Fruit fly (Drosophila melanogaster): ENCODE measurements around the gene Gabat.
A peak's percentile ranks its signal among the peaks of the same experiment; 100 is the strongest.

Gabat gene

dm6 chr3L:20028753-20029152, 28.3 kb upstream of the Gabat start, which contains the start of gene Lamtor1 (continued):
- TF ChIP-seq amos (GFP tag; IDR thresholded peaks at IDR 0.05; ENCODE audit: partially characterized antibody) (peak; percentile 21; the same call in 1 of the 2 replicates), lola (GFP tag; optimal IDR thresholded peaks at IDR 0.05) (no peak), Ets97D (GFP tag; optimal IDR thresholded peaks at IDR 0.05) (no peak), Dp (GFP tag; optimal IDR thresholded peaks at IDR 0.05) (peak; percentile 94), CG11560 (tag; IDR thresholded peaks at IDR 0.05) (peak; percentile 99)

- TF ChIP-seq Dref (GFP tag; IDR thresholded peaks at IDR 0.05), result no peak
- TF ChIP-seq CG6854 (GFP tag; optimal IDR thresholded peaks at IDR 0.05), result no peak
- TF ChIP-seq Hr39 (optimal IDR thresholded peaks at IDR 0.05), result no peak
- TF ChIP-seq CG10321 (GFP tag; IDR thresholded peaks at IDR 0.05), result no peak
- no peak for TF ChIP-seq Ptx1 (GFP tag; IDR thresholded peaks at IDR 0.05)
- TF ChIP-seq dmrt11E (tag; optimal IDR thresholded peaks at IDR 0.05), result no peak
These were observed 27.2 kb upstream of the Gabat start, which contains the start of gene CG14183 for dm6 chr3L:20027735-20028134. Gene CG14183 (minus strand): TSS chr3L:20027835.

dm6 chr3L:20006269-20007265, 6.1 kb upstream of the Gabat start:
- TF ChIP-seq sens (GFP tag) (peak; percentile 79), CG8290 (GFP tag; optimal IDR thresholded peaks at IDR 0.05) (no peak), CG8290 (tag; optimal IDR thresholded peaks at IDR 0.05) (peak; percentile 48 to 71), CG33557 (GFP tag; optimal IDR thresholded peaks at IDR 0.05) (peak; percentile 37), toy (GFP tag; IDR thresholded peaks at IDR 0.05) (no peak), wek (GFP tag; optimal IDR thresholded peaks at IDR 0.05) (peak; percentile 35), CG11560 (tag; IDR thresholded peaks at IDR 0.05) (peak; percentile 98), eyg (GFP tag; optimal IDR thresholded peaks at IDR 0.05) (no peak), Vsx1 (GFP tag; optimal IDR thresholded peaks at IDR 0.05) (peak; percentile 47), Ets65A (GFP tag) (peak; percentile 30), CG30020 (tag; optimal IDR thresholded peaks at IDR 0.05) (peak; percentile 51), CG6791 (GFP tag; IDR thresholded peaks at IDR 0.05; ENCODE audit: partially characterized antibody) (peak; percentile 99), CG1529 (GFP tag; optimal IDR thresholded peaks at IDR 0.05) (peak; percentile 17), CG31441 (GFP tag; IDR thresholded peaks at IDR 0.05) (no peak), nerfin-2 (GFP tag; IDR thresholded peaks at IDR 0.05; ENCODE audit: partially characterized antibody) (peak; percentile 100), Asciz (GFP tag; optimal IDR thresholded peaks at IDR 0.05) (peak; percentile 36), hbn (GFP tag; IDR thresholded peaks at IDR 0.05; ENCODE audit: partially characterized antibody) (peak; percentile 82), stwl (tag; optimal IDR thresholded peaks at IDR 0.05) (peak; percentile 94), ems (GFP tag; optimal IDR thresholded peaks at IDR 0.05) (peak; percentile 3), Med (GFP tag) (peak; percentile 75), YL-1 (GFP tag; optimal IDR thresholded peaks at IDR 0.05) (peak; percentile 49), CG8089 (GFP tag; optimal IDR thresholded peaks at IDR 0.05) (peak; percentile 25), oc (tag; optimal IDR thresholded peaks at IDR 0.05) (no peak), MTF-1 (GFP tag; optimal IDR thresholded peaks at IDR 0.05; ENCODE audit: borderline replicate concordance) (no peak), ato (GFP tag; IDR thresholded peaks at IDR 0.05; ENCODE audit: partially characterized antibody) (peak; percentile 100), Sox100B (GFP tag; optimal IDR thresholded peaks at IDR 0.05) (peak; percentile 52), CG12219 (GFP tag; optimal IDR thresholded peaks at IDR 0.05) (no peak), bbx (GFP tag; IDR thresholded peaks at IDR 0.05; ENCODE audit: partially characterized antibody) (peak; percentile 99), ci (GFP tag; IDR thresholded peaks at IDR 0.05) (peak; percentile 51; the same call in 1 of the 3 replicates), chm (GFP tag; IDR thresholded peaks at IDR 0.05) (peak; percentile 32; the same call in 1 of the 2 replicates), CG15696 (tag; optimal IDR thresholded peaks at IDR 0.05) (peak; percentile 37), Doc3 (GFP tag; IDR thresholded peaks at IDR 0.05; ENCODE audit: partially characterized antibody) (peak; percentile 80; the same call in 2 of the 3 replicates), CG18764 (GFP tag; optimal IDR thresholded peaks at IDR 0.05) (no peak), kni (GFP tag; optimal IDR thresholded peaks at IDR 0.05) (peak; percentile 90)
